Fruit fly (Drosophila melanogaster) S2 (cell line): ENCODE results near the gene CG6999.

Experiments
- CG8478 ChIP-seq: fragments of >200 bp; optimal IDR thresholded peaks from 2 replicates; lab custom pipeline; 2018
- CTCF ChIP-seq, 2 experiments: fragments of >200 bp; optimal IDR thresholded peaks; 2 replicates each; lab custom pipeline; 2018

DNA sequence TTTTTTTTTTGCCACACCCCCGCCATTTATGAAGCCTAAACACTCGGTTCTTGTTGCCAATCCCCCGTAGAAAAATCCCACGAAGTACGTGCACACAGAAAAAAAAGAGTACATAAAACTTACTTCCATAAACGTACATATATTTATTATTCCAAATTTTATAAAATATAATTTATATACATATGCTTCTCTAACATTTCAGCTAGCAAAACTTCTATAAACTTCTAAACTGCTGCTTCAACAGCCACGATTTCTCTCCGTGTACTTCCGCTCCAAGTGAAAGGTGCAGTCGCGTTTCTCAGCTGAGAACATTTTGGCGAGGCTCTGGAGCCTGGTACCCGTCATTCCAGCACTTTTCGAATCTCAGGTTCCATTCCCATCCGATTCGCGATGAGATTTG, 25.5 kb upstream of the CG6999 start:
- TF ChIP-seq CTCF (optimal IDR thresholded peaks at IDR 0.05; lab: Kevin White, UChicago): no peak
- TF ChIP-seq CG8478 (lab: Kevin White, UChicago): no peak
